Worm (Caenorhabditis elegans): ENCODE data around the gene Y53C12B.7.

DNA sequence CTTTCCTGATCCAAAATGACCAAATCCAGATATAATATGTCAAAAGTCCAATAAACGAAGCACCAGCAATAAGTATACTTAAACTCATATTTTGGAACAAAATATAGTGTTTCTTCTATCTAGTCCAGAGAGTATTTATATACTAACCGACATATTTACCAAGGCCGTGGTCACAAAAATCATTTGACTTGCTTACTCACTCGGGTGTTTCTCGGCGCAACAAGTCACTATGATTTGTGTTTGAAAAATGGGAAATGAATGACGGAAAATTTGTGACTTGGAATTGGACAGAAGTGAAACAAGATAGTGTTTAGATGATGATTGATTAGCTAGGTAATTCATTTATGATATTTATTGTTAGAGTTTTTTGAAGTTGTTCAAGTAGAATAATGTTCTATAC, 47.2 kb upstream of the Y53C12B.7 start, which contains the start of gene cyp-13A5:
- TF ChIP-seq snpc-4 (tag; optimal IDR thresholded peaks at IDR 0.05) (no peak), fkh-10 (GFP tag; optimal IDR thresholded peaks at IDR 0.05) (no peak), ama-1 (optimal IDR thresholded peaks at IDR 0.05) (no peak), fos-1 (tag; optimal IDR thresholded peaks at IDR 0.05) (no peak), ztf-4 (tag; optimal IDR thresholded peaks at IDR 0.05) (no peak), egl-27 (tag; optimal IDR thresholded peaks at IDR 0.05) (no peak), jun-1 (tag; optimal IDR thresholded peaks at IDR 0.05) (no peak), sptf-1 (tag; optimal IDR thresholded peaks at IDR 0.05) (no peak)

Measured in whole organism, L1 larva.